Worm (Caenorhabditis elegans): Measurements from ENCODE around the gene col-172.

ce11 chrX:6655163-6655562 is 17.5 kb upstream of the col-172 start, which contains the start of gene nhr-173:
- TF ChIP-seq ztf-29 (GFP tag; IDR thresholded peaks at IDR 0.05) (no peak), flt-1 (GFP tag; IDR thresholded peaks at IDR 0.05) (no peak)
